Worm (Caenorhabditis elegans) whole organism, midembryonic: ENCODE results near the gene mrpl-35.

ENCODE experiments used
- T22C8.4 ChIP-seq: fragments of 200-800 bp; sonication (Bioruptor generic); IDR thresholded peaks from 2 replicates; pipeline ENCODE4 v1.3.6; 2022; ENCODE audit warnings: missing genetic modification characterization, missing compliant biosample characterization
- cog-1 ChIP-seq: sonication (generic microtip); optimal IDR thresholded peaks from 2 replicates; lab custom pipeline; 2016; ENCODE audit warnings: missing genetic modification characterization, missing compliant biosample characterization
- flt-1 ChIP-seq: fragments of 200-800 bp; sonication (Bioruptor generic); IDR thresholded peaks from 2 replicates; pipeline ENCODE4 v1.3.6; 2022; ENCODE audit warnings: missing genetic modification characterization, missing compliant biosample characterization
- klf-2 ChIP-seq: fragments of 200-800 bp; sonication (Bioruptor generic); conservative IDR thresholded peaks from 2 replicates; pipeline ENCODE4 v1.3.6; 2022; ENCODE audit warnings: missing genetic modification reagents, missing genetic modification characterization, missing compliant biosample characterization
- med-1 ChIP-seq: sonication (generic microtip); optimal IDR thresholded peaks from 2 replicates; lab custom pipeline; 2017; ENCODE audit warnings: missing genetic modification characterization, mild to moderate bottlenecking, missing compliant biosample characterization, antibody characterized with exemption, missing genetic modification reagents; ENCODE audit not compliant: insufficient read depth
- ref-1 ChIP-seq: fragments of 200-800 bp; sonication (Bioruptor generic); conservative IDR thresholded peaks from 2 replicates; pipeline ENCODE4 v1.3.6; 2022; ENCODE audit warnings: missing genetic modification reagents, missing genetic modification characterization, missing compliant biosample characterization
- tab-1 ChIP-seq: fragments of 200-800 bp; sonication (Bioruptor generic); IDR thresholded peaks from 2 replicates; pipeline ENCODE4 v1.3.6; 2022; ENCODE audit warnings: missing genetic modification characterization, missing compliant biosample characterization
- ztf-23 ChIP-seq: fragments of 200-800 bp; sonication (Bioruptor generic); IDR thresholded peaks from 2 replicates; pipeline ENCODE4 v1.3.6; 2022; ENCODE audit warnings: missing genetic modification reagents, missing genetic modification characterization, missing compliant biosample characterization
- ztf-29 ChIP-seq: fragments of 200-800 bp; sonication (Bioruptor generic); IDR thresholded peaks from 2 replicates; pipeline ENCODE4 v1.3.6; 2022; ENCODE audit warnings: missing genetic modification reagents, missing genetic modification characterization, missing compliant biosample characterization

The mrpl-35 gene

DNA sequence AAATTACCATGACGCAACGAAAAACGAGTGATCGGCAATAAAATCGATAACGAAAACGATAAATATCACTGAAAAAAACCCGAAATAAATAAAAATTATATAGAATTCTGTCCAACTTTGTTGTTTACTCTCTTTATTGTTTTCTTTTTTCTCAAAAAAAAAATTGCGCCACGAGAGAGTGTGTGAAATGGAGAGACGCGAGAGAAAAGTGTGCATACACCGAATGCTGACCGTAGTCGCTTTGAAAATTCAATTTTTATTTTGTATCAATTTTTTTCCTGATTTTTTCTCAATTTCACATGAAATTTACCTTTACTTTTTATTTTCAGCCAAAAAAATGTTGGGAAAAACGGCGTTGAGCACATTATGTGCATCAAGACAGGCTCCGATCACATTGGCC lies at the start of gene mrpl-35, which contains the start of gene M01F1.4:
mrpl-35 (plus strand) TSS at position 330 of the 400 bp plus-strand sequence.
M01F1.4 (minus strand) TSS at position 126 of the 400 bp plus-strand sequence.
- TF ChIP-seq med-1 = no peak
- TF ChIP-seq tab-1 (GFP tag; lab: Robert Waterston, UW) = no peak
- TF ChIP-seq ztf-29 (GFP tag; lab: Robert Waterston, UW) = no peak
- TF ChIP-seq ref-1 (GFP tag; lab: Robert Waterston, UW) = no peak
- TF ChIP-seq T22C8.4 (GFP tag; lab: Robert Waterston, UW) = no peak
- TF ChIP-seq cog-1 (tag; lab: Kevin White, UChicago) = no peak
- TF ChIP-seq flt-1 = no peak
- TF ChIP-seq ztf-23 (GFP tag; lab: Robert Waterston, UW) = no peak
- TF ChIP-seq klf-2 (GFP tag; lab: Robert Waterston, UW) = no peak

ce11 chrIII:3461403-3461802 lies 48.6 kb upstream of the mrpl-35 start, which contains the start of gene pph-6:
pph-6 (plus strand) TSS chrIII:3461703.
- TF ChIP-seq tab-1 (GFP tag; lab: Robert Waterston, UW) = no peak
- no peak for TF ChIP-seq klf-2 (GFP tag; lab: Robert Waterston, UW)
- no peak for TF ChIP-seq med-1
- no peak for TF ChIP-seq ztf-23 (GFP tag; lab: Robert Waterston, UW)
- no peak for TF ChIP-seq flt-1
- no peak for TF ChIP-seq T22C8.4 (GFP tag; lab: Robert Waterston, UW)
- TF ChIP-seq ztf-29 (GFP tag; lab: Robert Waterston, UW) = no peak
- TF ChIP-seq ref-1 (GFP tag; lab: Robert Waterston, UW) = no peak
- TF ChIP-seq cog-1 (tag; lab: Kevin White, UChicago) = no peak

ce11 chrIII:3467013-3467412 lies 43.0 kb upstream of the mrpl-35 start:
- TF ChIP-seq ztf-29 (GFP tag; lab: Robert Waterston, UW) (no peak), tab-1 (GFP tag; lab: Robert Waterston, UW) (no peak), med-1 (no peak), flt-1 (no peak), ref-1 (GFP tag; lab: Robert Waterston, UW) (no peak), T22C8.4 (GFP tag; lab: Robert Waterston, UW) (no peak), klf-2 (GFP tag; lab: Robert Waterston, UW) (no peak), cog-1 (tag; lab: Kevin White, UChicago) (no peak), ztf-23 (GFP tag; lab: Robert Waterston, UW) (no peak)

- TF ChIP-seq ztf-23 (GFP tag; lab: Robert Waterston, UW) = no peak
- no peak for TF ChIP-seq ref-1 (GFP tag; lab: Robert Waterston, UW)
- no peak for TF ChIP-seq cog-1 (tag; lab: Kevin White, UChicago)
- no peak for TF ChIP-seq flt-1
- no peak for TF ChIP-seq tab-1 (GFP tag; lab: Robert Waterston, UW)
- TF ChIP-seq klf-2 (GFP tag; lab: Robert Waterston, UW) = no peak
- TF ChIP-seq T22C8.4 (GFP tag; lab: Robert Waterston, UW) = no peak
Observed at ce11 chrIII:3468384-3468783, 41.7 kb upstream of the mrpl-35 start.

DNA sequence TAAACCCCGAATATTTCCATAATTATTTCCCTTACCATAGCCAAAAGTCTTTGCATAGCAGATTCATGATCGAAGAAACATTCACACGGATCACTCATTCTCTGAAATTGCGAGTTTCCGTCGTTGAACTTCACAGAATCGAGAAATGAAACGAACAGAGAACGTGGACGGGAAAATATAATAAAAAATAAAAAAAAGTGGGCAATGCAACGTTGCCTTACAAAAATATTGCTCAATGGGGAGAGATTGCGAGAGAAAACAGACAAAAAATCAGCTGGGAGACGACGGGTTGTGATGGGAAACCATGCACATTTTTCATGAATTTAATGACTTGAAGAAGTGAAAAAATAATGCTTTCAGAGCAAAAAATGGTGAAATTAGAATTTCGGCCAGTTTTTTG lies 40.4 kb upstream of the mrpl-35 start, which contains the start of gene smim-14:
smim-14 (minus strand) TSS at position 101 of the 400 bp plus-strand sequence.
- TF ChIP-seq klf-2 (GFP tag; lab: Robert Waterston, UW) (no peak), tab-1 (GFP tag; lab: Robert Waterston, UW) (no peak), ref-1 (GFP tag; lab: Robert Waterston, UW) (no peak), flt-1 (no peak), cog-1 (tag; lab: Kevin White, UChicago) (no peak), ztf-29 (GFP tag; lab: Robert Waterston, UW) (no peak), med-1 (no peak), ztf-23 (GFP tag; lab: Robert Waterston, UW) (no peak), T22C8.4 (GFP tag; lab: Robert Waterston, UW) (no peak)

DNA sequence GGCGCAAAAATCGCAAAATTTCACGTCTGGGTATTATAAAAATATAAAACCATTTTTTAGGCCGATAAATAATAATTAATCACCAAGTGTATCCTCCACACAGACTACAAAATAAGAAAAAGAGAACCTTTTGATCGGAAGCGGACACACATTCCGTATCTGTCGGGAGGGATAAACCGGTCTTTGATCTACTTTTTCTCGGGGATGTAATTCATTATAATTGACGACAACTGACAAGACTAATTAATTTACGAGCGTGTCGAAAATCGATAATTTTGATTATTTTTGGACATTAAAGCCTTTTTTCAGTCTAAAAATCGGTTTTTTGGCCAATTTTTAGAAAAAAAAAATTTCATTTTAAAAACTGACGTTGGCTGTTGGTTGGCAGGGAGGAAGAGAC lies 39.6 kb upstream of the mrpl-35 start:
- no peak for TF ChIP-seq cog-1 (tag; lab: Kevin White, UChicago)
- no peak for TF ChIP-seq T22C8.4 (GFP tag; lab: Robert Waterston, UW)
- no peak for TF ChIP-seq ztf-29 (GFP tag; lab: Robert Waterston, UW)
- TF ChIP-seq flt-1 = no peak
- no peak for TF ChIP-seq ref-1 (GFP tag; lab: Robert Waterston, UW)
- no peak for TF ChIP-seq tab-1 (GFP tag; lab: Robert Waterston, UW)
- no peak for TF ChIP-seq ztf-23 (GFP tag; lab: Robert Waterston, UW)
- no peak for TF ChIP-seq klf-2 (GFP tag; lab: Robert Waterston, UW)

- TF ChIP-seq ztf-23 (GFP tag; lab: Robert Waterston, UW) (no peak), ztf-29 (GFP tag; lab: Robert Waterston, UW) (no peak), med-1 (no peak), cog-1 (tag; lab: Kevin White, UChicago) (no peak), T22C8.4 (GFP tag; lab: Robert Waterston, UW) (no peak)
Observed at ce11 chrIII:3470973-3471372, 39.1 kb upstream of the mrpl-35 start.

ce11 chrIII:3471403-3472053 lies 38.5 kb upstream of the mrpl-35 start, which contains the start of gene rsu-1:
rsu-1 (plus strand) TSS chrIII:3472003.
- TF ChIP-seq cog-1 (tag; lab: Kevin White, UChicago) (peak; percentile 26), med-1 (no peak), T22C8.4 (GFP tag; lab: Robert Waterston, UW) (peak; percentile 51), ztf-23 (GFP tag; lab: Robert Waterston, UW) (no peak)

DNA sequence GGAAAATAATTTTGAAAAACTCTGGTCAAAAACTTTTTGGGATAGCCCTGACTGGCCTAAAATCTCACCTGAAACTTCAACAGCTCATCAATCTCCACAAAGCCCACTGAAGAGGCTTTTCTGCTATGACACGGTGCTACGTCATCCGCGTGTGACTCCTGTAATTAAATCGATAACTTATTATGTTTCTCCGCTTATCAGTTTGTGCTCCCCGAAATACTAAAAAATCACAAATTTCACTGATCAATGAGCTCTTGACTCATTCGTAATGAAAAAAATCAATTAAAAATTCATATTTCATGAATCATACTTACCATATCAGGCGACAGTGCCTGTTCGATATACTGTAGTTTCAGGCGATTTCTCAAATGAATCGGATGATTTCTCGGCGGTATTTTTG lies 35.0 kb upstream of the mrpl-35 start:
- no peak for TF ChIP-seq klf-2 (GFP tag; lab: Robert Waterston, UW)

DNA sequence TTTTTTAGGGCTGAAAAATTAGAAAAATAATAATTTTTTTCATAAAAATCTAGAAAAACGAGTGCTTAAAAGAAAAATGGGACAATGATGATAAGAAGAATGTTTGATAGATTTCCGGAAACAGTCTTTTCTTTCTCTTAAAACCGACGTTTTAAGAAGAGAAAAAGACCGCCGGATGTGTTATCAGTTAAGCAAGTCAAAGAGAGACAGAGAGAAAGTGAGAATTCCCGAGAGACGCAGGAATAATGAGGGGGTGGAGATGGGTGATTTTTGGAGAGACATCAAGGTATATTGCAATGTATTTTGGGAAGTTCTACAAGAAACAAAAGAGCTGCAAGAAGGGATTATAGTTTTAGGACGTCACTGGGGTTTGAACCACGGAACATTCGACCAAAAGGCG lies 34.5 kb upstream of the mrpl-35 start, which contains the start of gene C34C12.9:
C34C12.9 (minus strand) TSS at position 16 of the 400 bp plus-strand sequence.
- TF ChIP-seq flt-1 (no peak), tab-1 (GFP tag; lab: Robert Waterston, UW) (no peak), ztf-29 (GFP tag; lab: Robert Waterston, UW) (no peak), T22C8.4 (GFP tag; lab: Robert Waterston, UW) (no peak), med-1 (no peak), ref-1 (GFP tag; lab: Robert Waterston, UW) (no peak), cog-1 (tag; lab: Kevin White, UChicago) (no peak), klf-2 (GFP tag; lab: Robert Waterston, UW) (no peak), ztf-23 (GFP tag; lab: Robert Waterston, UW) (no peak)
